Worm (Caenorhabditis elegans) whole organism, L1 larva: ENCODE measurements around the gene clec-170.

ENCODE experiments used
- C16A3.4 ChIP-seq: fragments of 150-350 bp; optimal IDR thresholded peaks from 2 replicates; lab custom pipeline; 2014; ENCODE audit warnings: missing biosample characterization, missing genetic modification characterization
- C34B4.2 ChIP-seq: sonication (generic microtip); optimal IDR thresholded peaks from 2 replicates; lab custom pipeline; 2017; ENCODE audit warnings: mild to moderate bottlenecking, missing genetic modification characterization, missing compliant biosample characterization
- aha-1 ChIP-seq: fragments of 150-350 bp; optimal IDR thresholded peaks from 2 replicates; lab custom pipeline; 2014; ENCODE audit warnings: missing biosample characterization, missing genetic modification characterization
- aly-2 ChIP-seq: fragments of 150-350 bp; optimal IDR thresholded peaks from 2 replicates; lab custom pipeline; 2014; ENCODE audit warnings: missing biosample characterization, missing genetic modification characterization
- blmp-1 ChIP-seq: fragments of 150-350 bp; optimal IDR thresholded peaks from 2 replicates; lab custom pipeline; 2014; ENCODE audit warnings: missing biosample characterization, missing genetic modification characterization
- ceh-8 ChIP-seq: fragments of 200-800 bp; sonication (Bioruptor generic); optimal IDR thresholded peaks from 2 replicates; lab custom pipeline; 2018; ENCODE audit warnings: mild to moderate bottlenecking, missing genetic modification characterization, moderate library complexity, missing compliant biosample characterization
- ceh-82 ChIP-seq, 3 experiments: fragments of 150-350 bp in 1 of 3; sonication (generic microtip) in 2 of 3; optimal IDR thresholded peaks; 2 replicates each; lab custom pipeline; 2014 to 2017; ENCODE audit warnings: missing biosample characterization in 3 of 3, missing genetic modification characterization in 3 of 3
- ceh-88 ChIP-seq: fragments of 200-800 bp; sonication (Bioruptor generic); IDR thresholded peaks from 2 replicates; pipeline ENCODE4 v1.3.6; 2022; ENCODE audit warnings: missing genetic modification characterization, missing compliant biosample characterization
- ces-1 ChIP-seq: fragments of 150-350 bp; optimal IDR thresholded peaks from 2 replicates; lab custom pipeline; 2014; ENCODE audit warnings: missing biosample characterization, missing genetic modification reagents, missing genetic modification characterization
- dpl-1 ChIP-seq, 3 experiments: fragments of 150-350 bp in 2 of 3; sonication (generic microtip) in 1 of 3; optimal IDR thresholded peaks; 2 replicates each; lab custom pipeline; 2014 to 2017; ENCODE audit warnings: missing biosample characterization in 3 of 3, missing genetic modification characterization in 3 of 3, missing genetic modification reagents in 3 of 3
- efl-3 ChIP-seq: fragments of 200-800 bp; sonication (Bioruptor generic); optimal IDR thresholded peaks from 2 replicates; lab custom pipeline; 2018; ENCODE audit warnings: mild to moderate bottlenecking, missing genetic modification characterization, missing compliant biosample characterization
- egl-27 ChIP-seq, 2 experiments: fragments of 150-350 bp in 1 of 2; sonication (generic microtip); optimal IDR thresholded peaks; 3 replicates each; lab custom pipeline; 2017 to 2018; ENCODE audit warnings: missing biosample characterization in 2 of 2, missing genetic modification characterization in 2 of 2, missing genetic modification reagents in 2 of 2
- elt-2 ChIP-seq: sonication (generic microtip); optimal IDR thresholded peaks from 2 replicates; lab custom pipeline; 2016; ENCODE audit warnings: missing genetic modification characterization, mild to moderate bottlenecking, inconsistent platforms, missing compliant biosample characterization, missing genetic modification reagents
- fkh-10 ChIP-seq: sonication (generic microtip); optimal IDR thresholded peaks from 2 replicates; lab custom pipeline; 2017; ENCODE audit warnings: missing biosample characterization, missing genetic modification reagents, missing genetic modification characterization
- fkh-4 ChIP-seq: sonication (generic microtip); optimal IDR thresholded peaks from 2 replicates; lab custom pipeline; 2016; ENCODE audit warnings: missing compliant biosample characterization, missing genetic modification characterization, borderline replicate concordance
- fkh-8 ChIP-seq: sonication (generic microtip); optimal IDR thresholded peaks from 2 replicates; lab custom pipeline; 2016; ENCODE audit warnings: mild to moderate bottlenecking, missing genetic modification characterization, missing compliant biosample characterization
- fos-1 ChIP-seq: fragments of 150-350 bp; optimal IDR thresholded peaks from 2 replicates; lab custom pipeline; 2014; ENCODE audit warnings: missing biosample characterization, missing genetic modification characterization
- irx-1 ChIP-seq: sonication (generic microtip); optimal IDR thresholded peaks from 2 replicates; lab custom pipeline; 2016; ENCODE audit warnings: missing genetic modification characterization, missing compliant biosample characterization
- jun-1 ChIP-seq: fragments of 150-350 bp; optimal IDR thresholded peaks from 2 replicates; lab custom pipeline; 2014; ENCODE audit warnings: missing biosample characterization, missing genetic modification reagents, missing genetic modification characterization
- lin-13 ChIP-seq: fragments of 150-350 bp; optimal IDR thresholded peaks from 2 replicates; lab custom pipeline; 2014; ENCODE audit warnings: missing biosample characterization, missing genetic modification reagents, missing genetic modification characterization
- lin-14 ChIP-seq: fragments of 200-800 bp; sonication (Bioruptor generic); optimal IDR thresholded peaks from 2 replicates; lab custom pipeline; 2018; ENCODE audit warnings: mild to moderate bottlenecking, missing genetic modification characterization, moderate library complexity, missing compliant biosample characterization
- lin-15B ChIP-seq: fragments of 150-350 bp; sonication (generic microtip); optimal IDR thresholded peaks from 3 replicates; lab custom pipeline; 2014; ENCODE audit warnings: missing biosample characterization, missing genetic modification characterization
- lin-39 ChIP-seq: fragments of 150-350 bp; optimal IDR thresholded peaks from 2 replicates; lab custom pipeline; 2014; ENCODE audit warnings: missing biosample characterization, missing genetic modification reagents, missing genetic modification characterization
- lsy-2 ChIP-seq, 2 experiments: fragments of 150-350 bp; optimal IDR thresholded peaks; 2 replicates each; lab custom pipeline; 2014; ENCODE audit warnings: missing biosample characterization in 2 of 2, missing genetic modification characterization in 2 of 2
- mab-9 ChIP-seq: fragments of 200-800 bp; sonication (Bioruptor generic); IDR thresholded peaks from 2 replicates; pipeline ENCODE4 v1.3.6; 2022; ENCODE audit warnings: missing genetic modification reagents, missing genetic modification characterization, missing compliant biosample characterization
- mdl-1 ChIP-seq, 2 experiments: fragments of 150-350 bp; optimal IDR thresholded peaks; 2 replicates each; lab custom pipeline; 2014 to 2017; ENCODE audit warnings: missing biosample characterization in 2 of 2, missing genetic modification characterization in 2 of 2, inconsistent platforms in 1 of 2
- nhr-11 ChIP-seq: fragments of 150-350 bp; optimal IDR thresholded peaks from 2 replicates; lab custom pipeline; 2014; ENCODE audit warnings: missing biosample characterization, missing genetic modification characterization
- nhr-12 ChIP-seq: sonication (generic microtip); optimal IDR thresholded peaks from 2 replicates; lab custom pipeline; 2017; ENCODE audit warnings: missing biosample characterization, missing genetic modification characterization
- nhr-237 ChIP-seq: fragments of 150-350 bp; optimal IDR thresholded peaks from 2 replicates; lab custom pipeline; 2014; ENCODE audit warnings: missing biosample characterization, missing genetic modification characterization
- nhr-28 ChIP-seq: fragments of 150-350 bp; optimal IDR thresholded peaks from 2 replicates; lab custom pipeline; 2014; ENCODE audit warnings: missing biosample characterization, missing genetic modification characterization
- nhr-47 ChIP-seq: sonication (generic microtip); optimal IDR thresholded peaks from 2 replicates; lab custom pipeline; 2016; ENCODE audit warnings: mild to moderate bottlenecking, missing genetic modification characterization, moderate library complexity, missing compliant biosample characterization
- nhr-71 ChIP-seq: sonication (generic microtip); optimal IDR thresholded peaks from 2 replicates; lab custom pipeline; 2016; ENCODE audit warnings: mild to moderate bottlenecking, missing genetic modification characterization, moderate library complexity, missing compliant biosample characterization
- nhr-77 ChIP-seq: fragments of 150-350 bp; optimal IDR thresholded peaks from 2 replicates; lab custom pipeline; 2014; ENCODE audit warnings: missing biosample characterization, missing genetic modification characterization
- nhr-85 ChIP-seq: sonication (generic microtip); peaks from one replicate; lab custom pipeline; 2016; ENCODE audit warnings: missing genetic modification characterization, inconsistent platforms, missing compliant biosample characterization
- skn-1 ChIP-seq: fragments of 150-350 bp; optimal IDR thresholded peaks from 2 replicates; lab custom pipeline; 2014; ENCODE audit warnings: missing biosample characterization, missing genetic modification characterization
- snu-23 ChIP-seq: sonication (generic microtip); optimal IDR thresholded peaks from 2 replicates; lab custom pipeline; 2016; ENCODE audit warnings: missing genetic modification characterization, missing compliant biosample characterization
- sup-37 ChIP-seq: fragments of 200-800 bp; sonication (Bioruptor generic); optimal IDR thresholded peaks from 2 replicates; lab custom pipeline; 2018; ENCODE audit warnings: mild to moderate bottlenecking, missing genetic modification characterization, missing compliant biosample characterization
- swsn-7 ChIP-seq: sonication (generic microtip); optimal IDR thresholded peaks from 2 replicates; lab custom pipeline; 2016; ENCODE audit warnings: missing genetic modification characterization, missing compliant biosample characterization
- unc-130 ChIP-seq: fragments of 150-350 bp; optimal IDR thresholded peaks from 2 replicates; lab custom pipeline; 2017; ENCODE audit warnings: missing biosample characterization, missing genetic modification characterization, inconsistent platforms
- unc-30 ChIP-seq: sonication (generic microtip); optimal IDR thresholded peaks from 2 replicates; lab custom pipeline; 2017; ENCODE audit warnings: missing biosample characterization, missing genetic modification characterization
- unc-62 ChIP-seq: fragments of 150-350 bp; optimal IDR thresholded peaks from 2 replicates; lab custom pipeline; 2014; ENCODE audit warnings: missing biosample characterization, missing genetic modification reagents, missing genetic modification characterization
- unc-86 ChIP-seq: sonication (generic microtip); optimal IDR thresholded peaks from 2 replicates; lab custom pipeline; 2016; ENCODE audit warnings: missing genetic modification characterization, missing compliant biosample characterization
- vab-15 ChIP-seq: sonication (generic microtip); optimal IDR thresholded peaks from 2 replicates; lab custom pipeline; 2017; ENCODE audit warnings: missing genotype, mild to moderate bottlenecking, missing genetic modification characterization, missing compliant biosample characterization
- zip-4 ChIP-seq: fragments of 200-800 bp; sonication (Bioruptor generic); optimal IDR thresholded peaks from 2 replicates; lab custom pipeline; 2018; ENCODE audit warnings: mild to moderate bottlenecking, missing genetic modification characterization, moderate library complexity, missing compliant biosample characterization
- ztf-11 ChIP-seq, 2 experiments: sonication (generic microtip); optimal IDR thresholded peaks; 2 replicates each; lab custom pipeline; 2016 to 2017; ENCODE audit warnings: missing genetic modification characterization in 2 of 2, missing biosample characterization in 1 of 2, missing compliant biosample characterization in 1 of 2

Gene clec-170

ce11 chrIV:1239686-1240085, 27.0 kb upstream of the clec-170 start, which contains the start of gene F38A1.8 (continued):
- TF ChIP-seq swsn-7 = peak; percentile 42
- no peak for TF ChIP-seq fkh-10 (GFP tag; lab: Kevin White, UChicago)
- TF ChIP-seq lin-13 (GFP tag; lab: Kevin White, UChicago) = peak; percentile 39
- no peak for TF ChIP-seq ceh-88 (GFP tag; lab: Robert Waterston, UW)
- TF ChIP-seq egl-27 (tag; optimal IDR thresholded peaks at IDR 0.05; lab: Kevin White, UChicago) = no peak
- peak; percentile 32 for TF ChIP-seq nhr-237 (tag; lab: Kevin White, UChicago)
- no peak for TF ChIP-seq fkh-4 (tag; lab: Kevin White, UChicago)
- TF ChIP-seq lsy-2 (tag; optimal IDR thresholded peaks at IDR 0.05; lab: Kevin White, UChicago) = peak; percentile 78 to 84
- peak; percentile 27 for TF ChIP-seq jun-1 (tag; lab: Kevin White, UChicago)
- peak; percentile 25 for TF ChIP-seq irx-1 (tag; lab: Kevin White, UChicago)
- TF ChIP-seq nhr-12 (tag; lab: Kevin White, UChicago) = no peak
- TF ChIP-seq blmp-1 = no peak
- no peak for TF ChIP-seq sup-37
- TF ChIP-seq mdl-1 (tag; optimal IDR thresholded peaks at IDR 0.05; lab: Kevin White, UChicago) = peak in 1 of 2 experiments; percentile 81
- no peak for TF ChIP-seq elt-2 (tag; lab: Kevin White, UChicago)
- no peak for TF ChIP-seq vab-15 (tag; lab: Kevin White, UChicago)
- no peak for TF ChIP-seq ces-1 (GFP tag; lab: Kevin White, UChicago)
- TF ChIP-seq nhr-11 (tag; lab: Kevin White, UChicago) = no peak
- peak; percentile 21 for TF ChIP-seq unc-86 (tag; lab: Kevin White, UChicago)
- TF ChIP-seq unc-130 = peak; percentile 42
- no peak for TF ChIP-seq aly-2 (tag; lab: Kevin White, UChicago)
- no peak for TF ChIP-seq aha-1 (tag; lab: Kevin White, UChicago)
- no peak for TF ChIP-seq mab-9 (GFP tag; lab: Robert Waterston, UW)
- TF ChIP-seq dpl-1 (GFP tag; optimal IDR thresholded peaks at IDR 0.05; lab: Kevin White, UChicago) = peak; percentile 91 to 95 (median 94)
- no peak for TF ChIP-seq nhr-77
- TF ChIP-seq nhr-85 (tag; lab: Kevin White, UChicago) = peak; percentile 69
- TF ChIP-seq ceh-8 (GFP tag; lab: Kevin White, UChicago) = no peak
- no peak for TF ChIP-seq nhr-71 (tag; lab: Kevin White, UChicago)
- peak; percentile 36 for TF ChIP-seq skn-1
- no peak for TF ChIP-seq unc-30 (tag; lab: Kevin White, UChicago)
- peak; percentile 36 to 61 (median 42) for TF ChIP-seq ceh-82 (tag; optimal IDR thresholded peaks at IDR 0.05; lab: Kevin White, UChicago)
- no peak for TF ChIP-seq C34B4.2
- TF ChIP-seq zip-4 (GFP tag; lab: Kevin White, UChicago) = no peak
- TF ChIP-seq nhr-47 (tag; lab: Kevin White, UChicago) = no peak
- TF ChIP-seq unc-62 (GFP tag; lab: Kevin White, UChicago) = no peak
- peak; percentile 46 for TF ChIP-seq C16A3.4
- no peak for TF ChIP-seq fkh-8
- TF ChIP-seq lin-15B = peak; percentile 69
- TF ChIP-seq ztf-11 (tag; optimal IDR thresholded peaks at IDR 0.05; lab: Kevin White, UChicago) = no peak
- no peak for TF ChIP-seq nhr-28 (tag; lab: Kevin White, UChicago)
- TF ChIP-seq fos-1 (tag; lab: Kevin White, UChicago) = peak; percentile 9
- peak; percentile 74 for TF ChIP-seq snu-23 (GFP tag; lab: Kevin White, UChicago)
- TF ChIP-seq lin-14 (GFP tag; lab: Kevin White, UChicago) = no peak
- TF ChIP-seq lin-39 (tag; lab: Kevin White, UChicago) = no peak
- TF ChIP-seq efl-3 = no peak
